Fruit fly (Drosophila melanogaster) whole organism, prepupa: ENCODE data around the gene RecQ5.

ENCODE experiments used
- Blimp-1 ChIP-seq: fragments of 200-800 bp; sonication (Bioruptor generic); optimal IDR thresholded peaks from 3 replicates; lab custom pipeline; 2017; ENCODE audit warnings: missing biosample characterization, missing genetic modification characterization, mild to moderate bottlenecking, moderate library complexity, missing genetic modification reagents
- CG10669 ChIP-seq: fragments of 200-800 bp; sonication (Bioruptor generic); optimal IDR thresholded peaks from 3 replicates; lab custom pipeline; 2018; ENCODE audit warnings: missing biosample characterization, mild to moderate bottlenecking, missing genetic modification characterization, moderate library complexity
- CG11902 ChIP-seq: fragments of 200-800 bp; sonication (Bioruptor generic); optimal IDR thresholded peaks from 3 replicates; lab custom pipeline; 2016; ENCODE audit warnings: missing biosample characterization, missing genetic modification characterization
- CG7368 ChIP-seq: fragments of 200-800 bp; sonication (Bioruptor generic); optimal IDR thresholded peaks from 3 replicates; lab custom pipeline; 2016; ENCODE audit warnings: missing biosample characterization, missing genetic modification characterization
- CG8632 ChIP-seq: fragments of 200-800 bp; sonication (Bioruptor generic); optimal IDR thresholded peaks from 3 replicates; lab custom pipeline; 2016; ENCODE audit warnings: missing biosample characterization, missing genetic modification characterization
- Eip93F ChIP-seq: fragments of 200-800 bp; sonication (Bioruptor generic); optimal IDR thresholded peaks from 2 replicates; lab custom pipeline; 2016; ENCODE audit warnings: missing biosample characterization, mild to moderate bottlenecking, missing genetic modification characterization
- Gug ChIP-seq: fragments of 200-800 bp; sonication (Bioruptor generic); IDR thresholded peaks from 2 replicates; pipeline ENCODE4 v1.3.6; 2022; ENCODE audit warnings: missing biosample characterization, missing genetic modification characterization
- Hr38 ChIP-seq: sonication (Bioruptor generic); optimal IDR thresholded peaks from 2 replicates; lab custom pipeline; 2016; ENCODE audit warnings: missing biosample characterization, missing genetic modification characterization
- Hr4 ChIP-seq: fragments of 200-800 bp; sonication (Bioruptor generic); optimal IDR thresholded peaks from 3 replicates; lab custom pipeline; 2016; ENCODE audit warnings: missing biosample characterization, missing genetic modification characterization
- Lpt ChIP-seq: fragments of 200-800 bp; sonication (Bioruptor generic); optimal IDR thresholded peaks from 3 replicates; lab custom pipeline; 2016; ENCODE audit warnings: missing biosample characterization, missing genetic modification characterization
- OdsH ChIP-seq: fragments of 200-800 bp; sonication (Bioruptor generic); optimal IDR thresholded peaks from 3 replicates; lab custom pipeline; 2016; ENCODE audit warnings: missing biosample characterization, missing genetic modification characterization
- Smox ChIP-seq: fragments of 200-800 bp; sonication (Bioruptor generic); optimal IDR thresholded peaks from 3 replicates; lab custom pipeline; 2016; ENCODE audit warnings: missing biosample characterization, missing genetic modification characterization
- spab ChIP-seq: fragments of 200-800 bp; sonication (Bioruptor generic); optimal IDR thresholded peaks from 2 replicates; lab custom pipeline; 2017; ENCODE audit warnings: missing biosample characterization, mild to moderate bottlenecking, missing genetic modification characterization, missing genetic modification reagents
- vri ChIP-seq: fragments of 200-800 bp; sonication (Bioruptor generic); optimal IDR thresholded peaks from 3 replicates; lab custom pipeline; 2016; ENCODE audit warnings: missing biosample characterization, mild to moderate bottlenecking, missing genetic modification characterization

- TF ChIP-seq Lpt (GFP tag; lab: Kevin White, UChicago) (peak; percentile 79), Hr4 (peak; percentile 89), Eip93F (peak; percentile 28), spab (GFP tag; lab: Kevin White, UChicago) (peak; percentile 95), CG11902 (GFP tag; lab: Kevin White, UChicago) (peak; percentile 84), vri (GFP tag; lab: Kevin White, UChicago) (peak; percentile 74), Gug (GFP tag; lab: Robert Waterston, UW) (peak; percentile 81), Blimp-1 (GFP tag; lab: Kevin White, UChicago) (peak; percentile 54), OdsH (GFP tag; lab: Kevin White, UChicago) (peak; percentile 88), CG8632 (GFP tag; lab: Kevin White, UChicago) (peak; percentile 88), Smox (GFP tag; lab: Kevin White, UChicago) (peak; percentile 81), CG10669 (GFP tag; lab: Kevin White, UChicago) (peak; percentile 94), Hr38 (GFP tag; lab: Kevin White, UChicago) (no peak), CG7368 (GFP tag; lab: Kevin White, UChicago) (peak; percentile 89)
Observed at dm6 chr3L:14634019-14634772, 2.3 kb upstream of the RecQ5 start.
